Fruit fly (Drosophila melanogaster): Measurements from ENCODE around the gene Pak3.

Pak3 gene

dm6 chr3R:16477033-16477432 lies 23.4 kb upstream of the Pak3 start, which contains the start of gene Gyc89Db:
TSS of gene Gyc89Db (plus strand) at chr3R:16477110.
- no peak for TF ChIP-seq CG8478 (optimal IDR thresholded peaks at IDR 0.05)
- no peak for TF ChIP-seq Dll (optimal IDR thresholded peaks at IDR 0.05)
- TF ChIP-seq usp (GFP tag; optimal IDR thresholded peaks at IDR 0.05), result no peak
- TF ChIP-seq psq (optimal IDR thresholded peaks at IDR 0.05), result no peak
- TF ChIP-seq EcR (GFP tag; optimal IDR thresholded peaks at IDR 0.05), result no peak
- TF ChIP-seq pan (optimal IDR thresholded peaks at IDR 0.05), result no peak

- TF ChIP-seq CG8478 (optimal IDR thresholded peaks at IDR 0.05), result no peak
- no peak for TF ChIP-seq pan (optimal IDR thresholded peaks at IDR 0.05)
- TF ChIP-seq EcR (GFP tag; optimal IDR thresholded peaks at IDR 0.05), result no peak
- TF ChIP-seq psq (optimal IDR thresholded peaks at IDR 0.05), result no peak
- no peak for TF ChIP-seq Dll (optimal IDR thresholded peaks at IDR 0.05)
- no peak for TF ChIP-seq usp (GFP tag; optimal IDR thresholded peaks at IDR 0.05)
These were observed 22.9 kb upstream of the Pak3 start for dm6 chr3R:16476472-16476871.

DNA sequence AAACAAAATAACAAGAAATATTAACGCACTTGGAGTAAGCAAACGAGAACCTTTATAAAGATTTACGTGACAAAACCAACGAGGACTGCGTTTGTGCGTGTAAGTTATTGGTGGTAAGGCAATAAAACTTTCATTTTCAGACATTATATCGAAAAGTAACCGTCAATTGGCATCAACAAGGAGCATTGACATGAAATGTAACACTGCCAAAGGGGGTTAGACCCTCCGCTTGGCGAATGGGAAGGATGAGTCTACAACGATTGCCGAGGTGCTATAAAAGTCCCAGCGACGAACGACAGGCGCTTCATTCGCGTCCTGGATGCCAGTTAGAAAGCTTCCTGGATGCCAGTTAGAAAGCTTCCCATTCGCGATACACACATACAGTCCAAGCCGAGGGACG lies 18.7 kb upstream of the Pak3 start, which contains the start of gene Gyc89Da:
TSS of gene Gyc89Da (plus strand) at position 301 of the 400 bp plus-strand sequence.
- no peak for TF ChIP-seq EcR (GFP tag; optimal IDR thresholded peaks at IDR 0.05)
- no peak for TF ChIP-seq psq (optimal IDR thresholded peaks at IDR 0.05)
- TF ChIP-seq CG8478 (optimal IDR thresholded peaks at IDR 0.05), result no peak
- no peak for TF ChIP-seq usp (GFP tag; optimal IDR thresholded peaks at IDR 0.05)

DNA sequence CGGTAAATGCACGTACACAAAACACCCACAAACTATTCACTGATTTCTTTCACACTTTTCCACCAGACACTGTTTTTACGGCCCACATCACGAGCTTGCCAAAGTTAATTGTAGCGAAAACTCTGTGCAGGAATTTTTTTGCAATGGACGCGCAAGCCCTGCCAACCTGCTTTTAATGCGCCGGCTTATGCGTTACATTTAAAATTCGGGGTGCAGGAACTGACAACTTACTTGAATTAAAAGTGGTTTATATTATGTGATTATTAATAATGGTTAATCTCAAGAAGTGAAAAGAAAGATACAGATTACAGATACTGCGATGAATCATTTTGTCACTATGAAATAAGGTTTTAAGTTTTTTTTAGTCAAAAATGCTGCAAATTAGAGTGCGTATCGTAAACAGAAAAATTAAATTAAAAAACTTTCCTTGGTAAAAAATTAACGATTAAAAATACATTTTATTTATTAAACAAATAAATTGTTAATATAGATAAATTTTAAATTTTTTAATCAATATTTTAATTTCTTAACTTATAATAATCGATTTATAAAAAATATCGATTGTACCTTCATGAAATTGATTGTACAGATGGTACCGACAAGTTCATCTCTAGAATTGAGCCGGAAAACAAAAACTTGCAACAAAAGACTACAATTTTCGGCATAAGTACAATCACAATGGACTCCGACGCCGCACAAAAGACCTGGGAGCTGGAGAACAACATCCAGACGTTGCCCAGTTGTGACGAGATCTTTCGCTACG lies 16.1 kb upstream of the Pak3 start, which contains the start of the genes CG42232 and CSN5:
TSS of gene CG42232 (minus strand) at position 163 of the 763 bp plus-strand sequence.
TSS of gene CSN5 (plus strand) at position 599 of the 763 bp plus-strand sequence.
- TF ChIP-seq psq (optimal IDR thresholded peaks at IDR 0.05) (no peak), EcR (GFP tag; optimal IDR thresholded peaks at IDR 0.05) (no peak), CG8478 (optimal IDR thresholded peaks at IDR 0.05) (no peak), usp (GFP tag; optimal IDR thresholded peaks at IDR 0.05) (no peak), pan (optimal IDR thresholded peaks at IDR 0.05) (no peak), Dll (optimal IDR thresholded peaks at IDR 0.05) (no peak)

DNA sequence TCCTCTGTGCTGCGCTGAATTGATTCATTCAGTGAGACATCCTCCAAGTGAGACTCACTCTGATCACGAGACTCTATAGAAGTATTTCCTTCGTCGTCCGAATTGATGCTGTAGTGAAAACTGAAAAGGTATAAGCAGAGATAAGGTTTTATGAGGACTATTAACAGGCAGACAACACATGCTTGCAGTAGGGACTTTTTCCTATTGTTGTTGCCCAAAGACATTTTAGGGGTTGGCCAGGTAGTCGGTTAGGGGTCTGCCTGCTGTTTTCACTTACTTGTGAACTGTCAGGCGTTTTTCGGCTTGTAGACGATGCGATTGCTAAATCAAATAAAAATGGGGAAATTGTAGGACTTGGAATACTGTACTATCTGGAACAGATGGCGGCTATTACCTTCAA lies 14.9 kb upstream of the Pak3 start:
- TF ChIP-seq psq (optimal IDR thresholded peaks at IDR 0.05), result no peak
- no peak for TF ChIP-seq Dll (optimal IDR thresholded peaks at IDR 0.05)
- TF ChIP-seq pan (optimal IDR thresholded peaks at IDR 0.05), result no peak
- TF ChIP-seq EcR (GFP tag; optimal IDR thresholded peaks at IDR 0.05), result no peak
- no peak for TF ChIP-seq usp (GFP tag; optimal IDR thresholded peaks at IDR 0.05)
- no peak for TF ChIP-seq CG8478 (optimal IDR thresholded peaks at IDR 0.05)

DNA sequence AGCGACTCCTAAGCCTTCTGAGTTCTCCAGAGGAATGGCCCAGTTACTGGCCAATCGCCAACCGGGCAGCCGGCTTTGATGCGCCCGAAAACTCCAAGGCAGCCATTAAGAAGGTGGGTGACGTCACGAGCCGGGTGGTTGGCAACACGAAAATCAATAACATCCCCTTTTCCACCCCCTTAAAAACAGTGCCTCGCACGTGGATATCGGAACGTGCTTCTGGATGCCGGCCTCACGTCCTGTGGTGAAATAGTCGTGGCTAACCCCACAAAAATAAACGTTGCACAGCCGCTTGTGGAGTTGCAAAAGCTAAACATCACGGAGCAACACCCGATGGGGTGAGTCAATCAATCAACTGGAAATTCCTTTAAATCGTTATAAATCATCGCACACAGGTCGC lies 3.0 kb upstream of the Pak3 start:
- no peak for TF ChIP-seq EcR (GFP tag; optimal IDR thresholded peaks at IDR 0.05)
- TF ChIP-seq Dll (optimal IDR thresholded peaks at IDR 0.05), result no peak
- TF ChIP-seq usp (GFP tag; optimal IDR thresholded peaks at IDR 0.05), result no peak
- TF ChIP-seq psq (optimal IDR thresholded peaks at IDR 0.05), result no peak
- TF ChIP-seq pan (optimal IDR thresholded peaks at IDR 0.05), result no peak
- no peak for TF ChIP-seq CG8478 (optimal IDR thresholded peaks at IDR 0.05)

DNA sequence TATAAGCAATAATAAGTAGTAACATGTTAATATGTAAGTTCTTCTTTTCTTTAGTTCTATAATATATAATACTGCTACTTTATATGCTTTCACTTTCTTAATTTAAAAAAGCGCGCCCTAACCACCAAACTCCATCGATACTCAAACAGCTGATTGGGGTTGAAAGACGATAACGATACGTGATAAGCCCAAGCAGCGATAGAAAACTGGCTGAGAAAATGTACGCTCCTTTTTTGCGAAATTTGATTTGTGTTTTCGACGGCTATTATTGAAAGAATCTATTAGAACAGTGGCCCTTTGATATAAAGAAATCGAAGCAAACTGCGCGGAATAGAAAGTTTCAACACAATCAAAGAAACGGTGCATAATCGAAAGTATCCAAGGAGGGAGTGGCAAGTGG lies 2.3 kb upstream of the Pak3 start, which contains the start of gene CG14883:
TSS of gene CG14883 (plus strand) at position 178 of the 400 bp plus-strand sequence.
- no peak for TF ChIP-seq pan (optimal IDR thresholded peaks at IDR 0.05)

- no peak for TF ChIP-seq EcR (GFP tag; optimal IDR thresholded peaks at IDR 0.05)
These were observed 571 bp upstream of the Pak3 start, which contains the start of gene CG10405 for dm6 chr3R:16454192-16454591. TSS of gene CG10405 (plus strand) at chr3R:16454492.

DNA sequence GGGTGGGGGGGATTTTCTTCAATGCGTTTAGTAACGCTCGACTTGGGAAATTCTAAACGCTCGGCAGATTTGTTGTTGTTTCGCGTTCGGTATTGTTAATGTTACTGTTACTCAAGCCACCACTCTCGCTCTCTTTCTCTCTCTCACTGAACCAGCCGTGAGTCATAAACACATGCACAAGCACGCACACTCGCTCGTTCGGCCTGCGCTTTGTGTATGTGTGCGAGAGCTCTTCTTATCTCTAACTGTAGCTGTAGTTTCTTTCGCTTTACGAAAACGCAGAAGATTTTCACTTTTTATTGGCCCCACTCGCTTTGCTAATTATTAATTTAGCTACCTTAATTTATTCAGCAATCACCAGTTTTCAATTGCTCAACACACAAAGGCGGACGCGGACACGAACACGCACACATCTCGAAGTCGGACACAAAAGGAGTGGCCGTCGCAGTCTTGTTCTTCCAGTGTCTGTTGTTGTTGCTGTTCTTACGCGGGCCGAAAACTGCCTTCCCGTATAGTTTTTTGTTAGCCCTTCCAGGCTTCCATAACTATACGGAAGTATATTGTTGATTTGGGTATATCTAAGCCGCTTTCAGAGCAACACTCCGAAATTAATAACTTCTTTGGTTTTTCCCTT lies 550 bp downstream of the Pak3 start:
- peak; percentile 53 for TF ChIP-seq CG8478 (optimal IDR thresholded peaks at IDR 0.05)
- TF ChIP-seq EcR (GFP tag; optimal IDR thresholded peaks at IDR 0.05), result no peak

DNA sequence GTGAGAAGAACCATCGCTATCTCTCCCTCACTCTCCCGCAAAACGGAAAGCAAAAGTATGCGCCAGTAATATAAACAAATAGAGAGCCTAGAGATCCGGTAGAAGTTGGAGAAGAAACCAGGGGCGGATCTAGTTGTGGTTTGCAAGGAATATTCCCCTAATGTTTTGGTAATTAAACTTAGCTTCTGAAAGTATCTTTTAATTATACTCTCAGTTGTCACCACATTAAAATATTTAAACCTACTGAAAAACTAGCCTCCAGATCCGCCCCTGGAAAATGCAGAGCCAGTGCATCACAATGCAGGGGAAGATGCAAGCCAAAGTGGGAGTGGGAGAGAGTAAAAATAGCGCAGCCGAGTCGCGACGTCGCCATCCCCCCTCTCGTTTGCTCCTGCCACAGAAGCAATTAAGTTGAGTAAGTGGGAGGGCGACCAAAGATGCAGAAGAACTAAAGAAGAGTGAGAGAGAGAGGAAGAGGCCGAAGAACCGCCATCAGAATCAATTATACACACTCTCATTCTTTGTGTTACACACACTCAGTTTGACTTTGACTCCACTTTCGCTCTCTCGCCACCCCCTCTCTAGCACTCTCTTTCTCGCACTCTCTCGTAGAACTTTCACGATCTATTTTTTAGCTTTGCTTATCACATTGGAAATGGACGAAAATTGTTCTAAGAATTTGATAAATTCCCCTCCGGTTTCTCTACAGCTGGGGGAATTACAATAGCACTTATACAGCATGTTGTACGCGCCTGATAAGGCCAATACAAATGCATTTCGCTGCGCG lies 4.2 kb downstream of the Pak3 start:
- TF ChIP-seq psq (optimal IDR thresholded peaks at IDR 0.05), result no peak
- no peak for TF ChIP-seq Dll (optimal IDR thresholded peaks at IDR 0.05)
- TF ChIP-seq usp (GFP tag; optimal IDR thresholded peaks at IDR 0.05), result no peak
- TF ChIP-seq CG8478 (optimal IDR thresholded peaks at IDR 0.05), result no peak
- TF ChIP-seq EcR (GFP tag; optimal IDR thresholded peaks at IDR 0.05), result peak in 1 of 2 experiments; percentile 34
- no peak for TF ChIP-seq pan (optimal IDR thresholded peaks at IDR 0.05)

- TF ChIP-seq pan (optimal IDR thresholded peaks at IDR 0.05) (no peak), EcR (GFP tag; optimal IDR thresholded peaks at IDR 0.05) (no peak), psq (optimal IDR thresholded peaks at IDR 0.05) (no peak), usp (GFP tag; optimal IDR thresholded peaks at IDR 0.05) (no peak), Dll (optimal IDR thresholded peaks at IDR 0.05) (no peak)
These were observed 5.1 kb downstream of the Pak3 start for dm6 chr3R:16448378-16449134.

Data from whole organism.